Fruit fly (Drosophila melanogaster) Kc167 (cell line): ENCODE results near the gene ppk31.

Source experiments
- h ChIP-seq: fragments of >200 bp; optimal IDR thresholded peaks from 3 replicates; lab custom pipeline; 2018; ENCODE audit warnings: missing external identifiers
- psq ChIP-seq: fragments of >200 bp; optimal IDR thresholded peaks from 2 replicates; lab custom pipeline; 2017; ENCODE audit warnings: missing external identifiers

DNA sequence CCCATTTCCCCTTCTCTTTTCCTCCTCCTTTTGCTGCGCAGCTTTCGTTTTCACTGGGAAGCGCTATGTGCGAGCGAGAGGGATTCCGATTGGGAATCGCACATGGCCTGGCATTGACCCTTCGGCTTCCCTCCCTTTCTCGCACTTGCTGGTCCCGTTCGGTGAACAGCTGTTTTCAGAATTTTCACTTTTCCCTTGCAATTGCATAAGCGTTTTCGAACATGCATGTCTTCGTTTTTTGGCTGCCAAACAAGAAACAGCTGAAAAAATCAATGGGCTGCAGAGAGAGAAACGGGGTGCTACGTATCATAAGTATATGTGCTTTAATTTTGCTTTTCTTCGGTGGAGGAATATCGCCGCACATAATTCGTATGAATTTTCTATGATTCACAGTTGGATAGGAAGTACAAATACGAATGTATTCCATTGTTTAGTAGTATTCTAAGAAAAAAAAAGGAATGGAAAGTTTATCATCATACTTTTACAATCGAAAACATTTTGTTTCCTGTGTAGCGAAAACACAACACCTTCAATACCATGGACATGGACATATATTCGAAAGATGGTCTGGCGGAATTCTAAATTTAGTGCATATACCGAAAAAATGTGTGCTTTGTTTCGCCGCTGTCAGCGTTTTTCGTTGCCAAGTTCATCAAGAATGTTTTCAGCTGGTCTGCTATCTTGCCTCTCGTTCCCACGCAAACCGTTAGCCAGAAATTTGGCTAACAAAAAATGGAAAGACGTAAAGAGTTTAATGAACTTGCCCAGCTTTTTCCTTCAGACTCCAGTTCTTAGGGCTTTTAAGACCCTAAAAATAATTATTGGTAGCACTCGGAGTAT, 10.6 kb upstream of the ppk31 start:
- no peak for TF ChIP-seq h
- TF ChIP-seq psq (lab: Kevin White, UChicago), result no peak
